Worm (Caenorhabditis elegans) whole organism, mixed stage, embryonic: Measurements from ENCODE around the gene F52B10.3.

ENCODE experiments used
- ces-1 ChIP-seq: fragments of 150-350 bp; optimal IDR thresholded peaks from 2 replicates; lab custom pipeline; 2014; ENCODE audit warnings: missing biosample characterization, missing genetic modification reagents, missing genetic modification characterization
- elt-1 ChIP-seq: sonication (generic microtip); optimal IDR thresholded peaks from 2 replicates; lab custom pipeline; 2017; ENCODE audit warnings: missing genetic modification characterization, mild to moderate bottlenecking, missing compliant biosample characterization, antibody characterized with exemption, moderate library complexity, borderline replicate concordance; ENCODE audit not compliant: insufficient read depth
- elt-3 ChIP-seq: fragments of 150-350 bp; optimal IDR thresholded peaks from 2 replicates; lab custom pipeline; 2014; ENCODE audit warnings: missing biosample characterization, missing genetic modification characterization
- mep-1 ChIP-seq: fragments of 150-350 bp; optimal IDR thresholded peaks from 2 replicates; lab custom pipeline; 2017; ENCODE audit warnings: missing biosample characterization, missing genetic modification reagents, missing genetic modification characterization, inconsistent platforms
- nhr-2 ChIP-seq: fragments of 150-350 bp; optimal IDR thresholded peaks from 2 replicates; lab custom pipeline; 2014; ENCODE audit warnings: missing biosample characterization, missing genetic modification characterization
- nhr-76 ChIP-seq: sonication (generic microtip); optimal IDR thresholded peaks from 2 replicates; lab custom pipeline; 2017; ENCODE audit warnings: missing biosample characterization, missing genetic modification characterization
- pha-4 ChIP-seq: fragments of 150-350 bp; optimal IDR thresholded peaks from 2 replicates; lab custom pipeline; 2018; ENCODE audit warnings: missing biosample characterization, missing genetic modification reagents, missing genetic modification characterization
- unc-39 ChIP-seq: fragments of 150-350 bp; optimal IDR thresholded peaks from 2 replicates; lab custom pipeline; 2014; ENCODE audit warnings: missing biosample characterization, missing genetic modification characterization
- unc-62 ChIP-seq: fragments of 150-350 bp; optimal IDR thresholded peaks from 2 replicates; lab custom pipeline; 2014; ENCODE audit warnings: missing biosample characterization, missing genetic modification reagents, missing genetic modification characterization

- no peak for TF ChIP-seq nhr-76 (tag; lab: Kevin White, UChicago)
- no peak for TF ChIP-seq unc-39 (tag; lab: Kevin White, UChicago)
- TF ChIP-seq nhr-2 (tag; lab: Kevin White, UChicago) = peak; percentile 6
- no peak for TF ChIP-seq elt-1 (tag; lab: Kevin White, UChicago)
- no peak for TF ChIP-seq unc-62 (GFP tag; lab: Kevin White, UChicago)
- peak; percentile 92 for TF ChIP-seq ces-1
- TF ChIP-seq mep-1 (tag; lab: Kevin White, UChicago) = no peak
- TF ChIP-seq elt-3 = no peak
- no peak for TF ChIP-seq pha-4 (tag; lab: Kevin White, UChicago)
Measured at ce11 chrX:2921737-2922136, 23.6 kb upstream of the F52B10.3 start.
